Worm (Caenorhabditis elegans) whole organism, young adult: ENCODE results near the gene str-246.

Experiments used
- B0019.2 ChIP-seq: fragments of 200-800 bp; sonication (Bioruptor generic); conservative IDR thresholded peaks from 2 replicates; pipeline ENCODE4 v1.3.6; 2022; ENCODE audit warnings: missing genetic modification reagents, missing genetic modification characterization, missing compliant biosample characterization
- D2030.7 ChIP-seq: fragments of 200-800 bp; sonication (Bioruptor generic); IDR thresholded peaks from 2 replicates; pipeline ENCODE4 v1.3.6; 2022; ENCODE audit warnings: missing genetic modification reagents, missing genetic modification characterization, missing compliant biosample characterization
- F10E7.11 ChIP-seq: sonication (generic microtip); optimal IDR thresholded peaks from 2 replicates; lab custom pipeline; 2017; ENCODE audit warnings: mild to moderate bottlenecking, missing genetic modification characterization, moderate library complexity, missing compliant biosample characterization
- F22D6.2 ChIP-seq: sonication (generic microtip); optimal IDR thresholded peaks from 2 replicates; lab custom pipeline; 2016; ENCODE audit warnings: mild to moderate bottlenecking, missing genetic modification characterization, missing compliant biosample characterization
- F55B11.4 ChIP-seq: sonication (generic microtip); optimal IDR thresholded peaks from 2 replicates; lab custom pipeline; 2016; ENCODE audit warnings: missing compliant biosample characterization, missing genetic modification characterization, borderline replicate concordance; ENCODE audit not compliant: insufficient read depth
- K11D2.4 ChIP-seq: fragments of 200-800 bp; sonication (Bioruptor generic); IDR thresholded peaks from 2 replicates; pipeline ENCODE4 v1.3.6; 2022; ENCODE audit warnings: missing genetic modification reagents, missing genetic modification characterization, missing compliant biosample characterization
- K12H6.12 ChIP-seq: fragments of 200-800 bp; sonication (Bioruptor generic); optimal IDR thresholded peaks from 2 replicates; lab custom pipeline; 2018; ENCODE audit warnings: mild to moderate bottlenecking, missing genetic modification characterization, missing compliant biosample characterization
- Y56A3A.18 ChIP-seq: fragments of 200-800 bp; sonication (Bioruptor generic); IDR thresholded peaks from 2 replicates; pipeline ENCODE4 v1.3.6; 2022; ENCODE audit warnings: missing genetic modification reagents, missing genetic modification characterization, missing compliant biosample characterization
- Y79H2A.3 ChIP-seq: fragments of 200-800 bp; sonication (Bioruptor generic); conservative IDR thresholded peaks from 2 replicates; pipeline ENCODE4 v1.3.6; 2022; ENCODE audit warnings: missing genetic modification reagents, missing genetic modification characterization, missing compliant biosample characterization
- akir-1 ChIP-seq: fragments of 200-800 bp; sonication (Bioruptor generic); optimal IDR thresholded peaks from 2 replicates; lab custom pipeline; 2018; ENCODE audit warnings: mild to moderate bottlenecking, missing genetic modification characterization, moderate library complexity, missing compliant biosample characterization
- aptf-2 ChIP-seq: fragments of 200-800 bp; sonication (Bioruptor generic); conservative IDR thresholded peaks from 2 replicates; pipeline ENCODE4 v1.3.6; 2022; ENCODE audit warnings: missing genetic modification reagents, missing genetic modification characterization, missing compliant biosample characterization
- attf-3 ChIP-seq: fragments of 200-800 bp; sonication (Bioruptor generic); conservative IDR thresholded peaks from 2 replicates; pipeline ENCODE4 v1.3.6; 2022; ENCODE audit warnings: missing genetic modification reagents, missing genetic modification characterization, missing compliant biosample characterization
- attf-5 ChIP-seq: fragments of 200-800 bp; sonication (Bioruptor generic); optimal IDR thresholded peaks from 2 replicates; lab custom pipeline; 2018; ENCODE audit warnings: mild to moderate bottlenecking, missing genetic modification characterization, missing compliant biosample characterization
- bed-2 ChIP-seq: fragments of 200-800 bp; sonication (Bioruptor generic); IDR thresholded peaks from 2 replicates; pipeline ENCODE4 v1.3.6; 2022; ENCODE audit warnings: missing genetic modification reagents, missing genetic modification characterization, missing compliant biosample characterization
- ccch-3 ChIP-seq: fragments of 200-800 bp; sonication (Bioruptor generic); optimal IDR thresholded peaks from 2 replicates; lab custom pipeline; 2018; ENCODE audit warnings: mild to moderate bottlenecking, missing genetic modification characterization, missing compliant biosample characterization
- cebp-1 ChIP-seq, 2 experiments: fragments of 200-800 bp in 1 of 2; sonication (Bioruptor generic) in 1 of 2; sonication (generic microtip) in 1 of 2; IDR thresholded peaks in 1 of 2; optimal IDR thresholded peaks in 1 of 2; 2 replicates each; pipeline versions ENCODE4 v1.3.6 to Lab custom; 2017 to 2022; ENCODE audit warnings: missing compliant biosample characterization in 2 of 2, missing genetic modification characterization in 2 of 2, mild to moderate bottlenecking in 1 of 2, missing genetic modification reagents in 1 of 2, moderate library complexity in 1 of 2
- ceh-100 ChIP-seq: fragments of 200-800 bp; sonication (Bioruptor generic); IDR thresholded peaks from 2 replicates; pipeline ENCODE4 v1.3.6; 2022; ENCODE audit warnings: missing genetic modification reagents, missing genetic modification characterization, missing compliant biosample characterization
- ceh-27 ChIP-seq: fragments of 200-800 bp; sonication (Bioruptor generic); optimal IDR thresholded peaks from 2 replicates; lab custom pipeline; 2018; ENCODE audit warnings: mild to moderate bottlenecking, missing genetic modification characterization, moderate library complexity, missing compliant biosample characterization
- dox-1 ChIP-seq: fragments of 200-800 bp; sonication (Bioruptor generic); IDR thresholded peaks from 2 replicates; pipeline ENCODE4 v1.3.6; 2022; ENCODE audit warnings: missing genetic modification reagents, missing genetic modification characterization, missing compliant biosample characterization
- efl-1 ChIP-seq: fragments of 150-350 bp; optimal IDR thresholded peaks from 2 replicates; lab custom pipeline; 2014; ENCODE audit warnings: missing biosample characterization, missing genetic modification reagents, missing genetic modification characterization
- him-1 ChIP-seq: sonication (generic microtip); optimal IDR thresholded peaks from 2 replicates; lab custom pipeline; 2016; ENCODE audit warnings: missing genotype, missing genetic modification reagents, missing genetic modification characterization, missing compliant biosample characterization
- madf-10 ChIP-seq: sonication (generic microtip); optimal IDR thresholded peaks from 2 replicates; lab custom pipeline; 2016; ENCODE audit warnings: mild to moderate bottlenecking, missing genetic modification characterization, missing compliant biosample characterization
- madf-3 ChIP-seq: fragments of 200-800 bp; sonication (Bioruptor generic); IDR thresholded peaks from 2 replicates; pipeline ENCODE4 v1.3.6; 2022; ENCODE audit warnings: missing genetic modification reagents, missing genetic modification characterization, missing compliant biosample characterization
- madf-6 ChIP-seq: fragments of 200-800 bp; sonication (Bioruptor generic); IDR thresholded peaks from 2 replicates; pipeline ENCODE4 v1.3.6; 2022; ENCODE audit warnings: missing genetic modification reagents, missing genetic modification characterization, missing compliant biosample characterization
- mel-28 ChIP-seq: sonication (generic microtip); optimal IDR thresholded peaks from 2 replicates; lab custom pipeline; 2016; ENCODE audit warnings: borderline replicate concordance, mild to moderate bottlenecking, missing genetic modification characterization, missing compliant biosample characterization
- mes-4 ChIP-seq: sonication (generic microtip); optimal IDR thresholded peaks from 2 replicates; lab custom pipeline; 2016; ENCODE audit warnings: missing genotype, missing genetic modification characterization, missing compliant biosample characterization
- mxl-1 ChIP-seq: sonication (generic microtip); optimal IDR thresholded peaks from 2 replicates; lab custom pipeline; 2016; ENCODE audit warnings: missing genetic modification characterization, missing compliant biosample characterization
- sea-2 ChIP-seq: fragments of 200-800 bp; sonication (Bioruptor generic); IDR thresholded peaks from 2 replicates; pipeline ENCODE4 v1.3.6; 2022; ENCODE audit warnings: missing genetic modification characterization, missing compliant biosample characterization
- snpc-1.3 ChIP-seq: sonication (generic microtip); optimal IDR thresholded peaks from 2 replicates; lab custom pipeline; 2017; ENCODE audit warnings: missing genetic modification characterization, mild to moderate bottlenecking, missing compliant biosample characterization, antibody characterized with exemption, moderate library complexity, missing genotype, missing genetic modification reagents; ENCODE audit not compliant: insufficient read depth
- snpc-4 ChIP-seq, 5 experiments: fragments of 150-350 bp in 1 of 5; sonication (generic microtip) in 4 of 5; optimal IDR thresholded peaks; 2 replicates each; lab custom pipeline; 2014 to 2018; ENCODE audit warnings: missing genetic modification characterization in 5 of 5, missing biosample characterization in 3 of 5, antibody characterized with exemption in 2 of 5, mild to moderate bottlenecking in 2 of 5, missing compliant biosample characterization in 2 of 5, missing genotype in 2 of 5, moderate library complexity in 2 of 5, missing genetic modification reagents in 1 of 5
- sptf-2 ChIP-seq: fragments of 200-800 bp; sonication (Bioruptor generic); optimal IDR thresholded peaks from 2 replicates; lab custom pipeline; 2018; ENCODE audit warnings: mild to moderate bottlenecking, missing genetic modification characterization, missing compliant biosample characterization
- unc-130 ChIP-seq: sonication (generic microtip); optimal IDR thresholded peaks from 2 replicates; lab custom pipeline; 2016; ENCODE audit warnings: missing genetic modification reagents, missing genetic modification characterization, missing compliant biosample characterization
- zfh-2 ChIP-seq: fragments of 200-800 bp; sonication (Bioruptor generic); conservative IDR thresholded peaks from 2 replicates; pipeline ENCODE4 v1.3.6; 2022; ENCODE audit warnings: missing genetic modification reagents, missing genetic modification characterization, missing compliant biosample characterization
- zim-3 ChIP-seq: sonication (generic microtip); optimal IDR thresholded peaks from 2 replicates; lab custom pipeline; 2017; ENCODE audit warnings: mild to moderate bottlenecking, missing genetic modification characterization, moderate library complexity, missing compliant biosample characterization
- ztf-25 ChIP-seq: fragments of 200-800 bp; sonication (Bioruptor generic); IDR thresholded peaks from 2 replicates; pipeline ENCODE4 v1.3.6; 2022; ENCODE audit warnings: missing genetic modification reagents, missing genetic modification characterization, missing compliant biosample characterization
- ztf-28 ChIP-seq: fragments of 200-800 bp; sonication (Bioruptor generic); IDR thresholded peaks from 2 replicates; pipeline ENCODE4 v1.3.6; 2022; ENCODE audit warnings: missing genetic modification reagents, missing genetic modification characterization, missing compliant biosample characterization

str-246 gene

ce11 chrIII:11091651-11092278, 14.3 kb downstream of the str-246 start:
- peak; percentile 84 for TF ChIP-seq bed-2 (GFP tag; lab: Robert Waterston, UW)
- TF ChIP-seq B0019.2 (GFP tag; lab: Robert Waterston, UW) = 0 out of 2 replicates have a peak, but pooled peaks have one; percentile 20
- TF ChIP-seq efl-1 (GFP tag; lab: Kevin White, UChicago) = no peak
- peak; percentile 23 for TF ChIP-seq madf-10 (tag; lab: Kevin White, UChicago)
- 0 out of 2 replicates have a peak, but pooled peaks have one; percentile 13 for TF ChIP-seq madf-6
- TF ChIP-seq snpc-1.3 (tag; lab: Kevin White, UChicago) = no peak
- peak; percentile 24 for TF ChIP-seq F22D6.2 (tag; lab: Kevin White, UChicago)
- no peak for TF ChIP-seq sea-2 (GFP tag; lab: Robert Waterston, UW)
- no peak for TF ChIP-seq Y79H2A.3
- no peak for TF ChIP-seq mxl-1 (tag; lab: Kevin White, UChicago)
- TF ChIP-seq snpc-4 (GFP tag; optimal IDR thresholded peaks at IDR 0.05; lab: Kevin White, UChicago) = no peak
- TF ChIP-seq snpc-4 (tag; optimal IDR thresholded peaks at IDR 0.05; lab: Kevin White, UChicago) = peak in 1 of 4 experiments; percentile 12
- TF ChIP-seq ccch-3 = peak; percentile 26
- TF ChIP-seq cebp-1 (GFP tag; IDR thresholded peaks at IDR 0.05; lab: Robert Waterston, UW) = 0 out of 2 replicates have a peak, but pooled peaks have one; percentile 12
- TF ChIP-seq cebp-1 (tag; optimal IDR thresholded peaks at IDR 0.05; lab: Kevin White, UChicago) = no peak
- peak; percentile 89 for TF ChIP-seq unc-130 (GFP tag; lab: Kevin White, UChicago)
- peak; percentile 87 for TF ChIP-seq akir-1
- TF ChIP-seq K12H6.12 (tag; lab: Kevin White, UChicago) = peak; percentile 34
- peak; percentile 72 for TF ChIP-seq dox-1 (GFP tag; lab: Robert Waterston, UW)
- no peak for TF ChIP-seq zfh-2 (GFP tag; lab: Robert Waterston, UW)
- peak; percentile 83 for TF ChIP-seq zim-3
- peak; percentile 54 for TF ChIP-seq K11D2.4
- peak; percentile 47 for TF ChIP-seq attf-3 (GFP tag; lab: Robert Waterston, UW)
- TF ChIP-seq ceh-27 (GFP tag; lab: Kevin White, UChicago) = peak; percentile 41
- TF ChIP-seq ztf-28 (GFP tag; lab: Robert Waterston, UW) = peak; percentile 64; the same call in 1 of the 2 replicates
- peak; percentile 15; the same call in 1 of the 2 replicates for TF ChIP-seq madf-3 (GFP tag; lab: Robert Waterston, UW)
- TF ChIP-seq ceh-100 (GFP tag; lab: Robert Waterston, UW) = peak; percentile 91
- TF ChIP-seq ztf-25 (GFP tag; lab: Robert Waterston, UW) = 0 out of 2 replicates have a peak, but pooled peaks have one; percentile 68
- peak; percentile 65; the same call in 1 of the 2 replicates for TF ChIP-seq aptf-2
- TF ChIP-seq attf-5 (GFP tag; lab: Kevin White, UChicago) = peak; percentile 9
- peak; percentile 42; the same call in 1 of the 2 replicates for TF ChIP-seq D2030.7 (GFP tag; lab: Robert Waterston, UW)

DNA sequence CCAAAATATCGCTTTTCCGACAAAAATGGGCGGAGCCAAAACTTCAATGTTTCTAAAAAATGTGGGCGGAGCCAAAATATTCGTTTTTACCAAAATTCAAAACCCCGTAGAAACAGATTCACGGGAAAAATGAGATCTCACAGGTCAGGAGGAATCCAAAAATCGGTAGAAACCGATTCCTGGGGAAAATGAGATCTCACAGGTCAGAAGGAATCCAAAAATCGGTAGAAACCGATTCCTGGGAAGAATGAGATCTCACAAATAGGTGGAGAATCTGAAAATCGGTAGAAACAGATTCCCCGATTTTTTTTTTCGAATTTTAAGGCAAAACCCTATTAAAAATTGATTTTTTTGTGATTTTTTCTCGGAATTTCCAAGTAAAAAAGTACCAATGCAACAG, 16.0 kb downstream of the str-246 start:
- TF ChIP-seq dox-1 (GFP tag; lab: Robert Waterston, UW) = 0 out of 2 replicates have a peak, but pooled peaks have one; percentile 22
- TF ChIP-seq ceh-100 (GFP tag; lab: Robert Waterston, UW) = peak; percentile 83
- TF ChIP-seq ccch-3 = no peak
- TF ChIP-seq him-1 (tag; lab: Kevin White, UChicago) = peak; percentile 38
- peak; percentile 72 for TF ChIP-seq unc-130 (GFP tag; lab: Kevin White, UChicago)

- TF ChIP-seq F10E7.11 (tag; lab: Kevin White, UChicago) (no peak), mes-4 (tag; lab: Kevin White, UChicago) (no peak), F55B11.4 (tag; lab: Kevin White, UChicago) (no peak), mel-28 (tag; lab: Kevin White, UChicago) (no peak), sptf-2 (GFP tag; lab: Kevin White, UChicago) (no peak), cebp-1 (GFP tag; IDR thresholded peaks at IDR 0.05; lab: Robert Waterston, UW) (no peak), cebp-1 (tag; optimal IDR thresholded peaks at IDR 0.05; lab: Kevin White, UChicago) (no peak), zfh-2 (GFP tag; lab: Robert Waterston, UW) (no peak), Y56A3A.18 (GFP tag; lab: Robert Waterston, UW) (no peak)
Observed at ce11 chrIII:11095687-11096086, 18.2 kb downstream of the str-246 start.
